Fruit fly (Drosophila melanogaster) whole organism, embryonic: ENCODE measurements around the gene Snm1.
A peak's percentile ranks its signal among the peaks of the same experiment; 100 is the strongest.

Source experiments
- Adf1 ChIP-seq: fragments of 200-800 bp; sonication (Bioruptor generic); IDR thresholded peaks from 2 replicates; pipeline ENCODE4 v1.3.6; 2022; ENCODE audit warnings: missing biosample characterization, missing genetic modification characterization
- Bgb ChIP-seq: fragments of 200-800 bp; sonication (Bioruptor generic); IDR thresholded peaks from 2 replicates; pipeline ENCODE4 v1.3.6; 2022; ENCODE audit warnings: missing biosample characterization, missing genetic modification characterization; ENCODE audit not compliant: partially characterized antibody
- Bteb2 ChIP-seq: fragments of 200-800 bp; sonication (Bioruptor generic); optimal IDR thresholded peaks from 2 replicates; lab custom pipeline; 2016; ENCODE audit warnings: missing biosample characterization, missing genetic modification characterization
- CG10209 ChIP-seq: fragments of 200-800 bp; sonication (Bioruptor generic); optimal IDR thresholded peaks from 3 replicates; lab custom pipeline; 2017; ENCODE audit warnings: missing biosample characterization, mild to moderate bottlenecking, missing genetic modification characterization, missing genetic modification reagents
- CG11085 ChIP-seq: fragments of 200-800 bp; sonication (Bioruptor generic); IDR thresholded peaks from 2 replicates; pipeline ENCODE4 v1.3.6; 2022; ENCODE audit warnings: missing biosample characterization, missing genetic modification characterization
- CG11696 ChIP-seq: fragments of 200-800 bp; sonication (Bioruptor generic); IDR thresholded peaks from 2 replicates; pipeline ENCODE4 v1.3.6; 2022; ENCODE audit warnings: missing biosample characterization, missing genetic modification characterization
- CG12236 ChIP-seq: fragments of 200-800 bp; sonication (Bioruptor generic); optimal IDR thresholded peaks from 2 replicates; lab custom pipeline; 2016; ENCODE audit warnings: missing biosample characterization, missing genetic modification characterization
- CG12391 ChIP-seq: fragments of 200-800 bp; sonication (Bioruptor generic); optimal IDR thresholded peaks from 3 replicates; lab custom pipeline; 2018; ENCODE audit warnings: missing biosample characterization, mild to moderate bottlenecking, missing genetic modification characterization, moderate library complexity
- CG13287 ChIP-seq: fragments of 200-800 bp; sonication (Bioruptor generic); IDR thresholded peaks from 2 replicates; pipeline ENCODE4 v1.3.6; 2022; ENCODE audit warnings: missing biosample characterization, missing genetic modification characterization; ENCODE audit not compliant: partially characterized antibody
- CG13894 ChIP-seq: fragments of 200-800 bp; sonication (Bioruptor generic); optimal IDR thresholded peaks from 3 replicates; lab custom pipeline; 2018; ENCODE audit warnings: missing biosample characterization, mild to moderate bottlenecking, missing genetic modification characterization, moderate library complexity
- CG14667 ChIP-seq: fragments of 200-800 bp; sonication (Bioruptor generic); IDR thresholded peaks from 2 replicates; pipeline ENCODE4 v1.3.6; 2022; ENCODE audit warnings: missing biosample characterization, missing genetic modification characterization
- CG1647 ChIP-seq: fragments of 200-800 bp; sonication (Bioruptor generic); optimal IDR thresholded peaks from 3 replicates; lab custom pipeline; 2016; ENCODE audit warnings: missing biosample characterization, missing genetic modification characterization
- CG17361 ChIP-seq: fragments of 200-800 bp; sonication (Bioruptor generic); IDR thresholded peaks from 3 replicates; pipeline ENCODE4 v1.3.6; 2022; ENCODE audit warnings: missing biosample characterization, missing genetic modification characterization
- CG18011 ChIP-seq: fragments of 200-800 bp; sonication (Bioruptor generic); optimal IDR thresholded peaks from 2 replicates; lab custom pipeline; 2017; ENCODE audit warnings: missing biosample characterization, missing genetic modification characterization, mild to moderate bottlenecking, moderate library complexity, missing genotype
- CG18262 ChIP-seq: fragments of 200-800 bp; optimal IDR thresholded peaks from 3 replicates; lab custom pipeline; 2019; ENCODE audit warnings: missing biosample characterization, mild to moderate bottlenecking, missing genetic modification characterization, moderate library complexity
- CG2116 ChIP-seq: fragments of 200-800 bp; sonication (Bioruptor generic); optimal IDR thresholded peaks from 3 replicates; lab custom pipeline; 2018; ENCODE audit warnings: missing biosample characterization, mild to moderate bottlenecking, missing genetic modification characterization
- CG3726 ChIP-seq: fragments of 200-800 bp; sonication (Bioruptor generic); IDR thresholded peaks from 3 replicates; pipeline ENCODE4, ENCODE4 v1.3.6; 2022; ENCODE audit warnings: missing biosample characterization, missing genetic modification characterization
- CG3995 ChIP-seq: fragments of 200-800 bp; sonication (Bioruptor generic); optimal IDR thresholded peaks from 3 replicates; lab custom pipeline; 2016; ENCODE audit warnings: missing biosample characterization, missing genetic modification characterization
- CG42726 ChIP-seq: fragments of 200-800 bp; sonication (Bioruptor generic); IDR thresholded peaks from 2 replicates; pipeline ENCODE4 v1.3.6; 2022; ENCODE audit warnings: missing biosample characterization, missing genetic modification characterization; ENCODE audit not compliant: partially characterized antibody
- CG4328 ChIP-seq: fragments of 200-800 bp; sonication (Bioruptor generic); optimal IDR thresholded peaks from 3 replicates; lab custom pipeline; 2017; ENCODE audit warnings: missing biosample characterization, missing genetic modification reagents, missing genetic modification characterization
- CG4360 ChIP-seq: fragments of 200-800 bp; sonication (Bioruptor generic); IDR thresholded peaks from 2 replicates; pipeline ENCODE4 v1.3.6; 2022; ENCODE audit warnings: missing biosample characterization, missing genetic modification characterization
- CG43689 ChIP-seq: fragments of 200-800 bp; sonication (Bioruptor generic); IDR thresholded peaks from 2 replicates; pipeline ENCODE4 v1.3.6; 2022; ENCODE audit warnings: missing biosample characterization, missing genetic modification characterization
- CG4424 ChIP-seq: fragments of 200-800 bp; sonication (Bioruptor generic); optimal IDR thresholded peaks from 3 replicates; lab custom pipeline; 2016; ENCODE audit warnings: missing biosample characterization, missing genetic modification characterization
- CG8765 ChIP-seq: fragments of 200-800 bp; sonication (Bioruptor generic); IDR thresholded peaks from 2 replicates; pipeline ENCODE4 v1.3.6; 2022; ENCODE audit warnings: missing biosample characterization, missing genetic modification characterization
- CHES-1-like ChIP-seq: fragments of 200-800 bp; sonication (Bioruptor generic); optimal IDR thresholded peaks from 2 replicates; lab custom pipeline; 2016; ENCODE audit warnings: missing biosample characterization, missing genetic modification characterization
- HLH3B ChIP-seq: fragments of 200-800 bp; sonication (Bioruptor generic); IDR thresholded peaks from 2 replicates; pipeline ENCODE4 v1.3.6; 2022; ENCODE audit warnings: missing biosample characterization, missing genetic modification characterization
- Hey ChIP-seq: fragments of 200-800 bp; sonication (Bioruptor generic); optimal IDR thresholded peaks from 3 replicates; lab custom pipeline; 2018; ENCODE audit warnings: missing biosample characterization, mild to moderate bottlenecking, missing genetic modification characterization
- NK7.1 ChIP-seq: fragments of 200-800 bp; sonication (Bioruptor generic); optimal IDR thresholded peaks from 3 replicates; lab custom pipeline; 2016; ENCODE audit warnings: missing biosample characterization, missing genetic modification characterization
- Ssrp ChIP-seq: fragments of 200-800 bp; sonication (Bioruptor generic); optimal IDR thresholded peaks from 2 replicates; lab custom pipeline; 2018; ENCODE audit warnings: missing biosample characterization, mild to moderate bottlenecking, missing genetic modification characterization, moderate library complexity
- Usf ChIP-seq: fragments of 200-800 bp; sonication (Bioruptor generic); optimal IDR thresholded peaks from 2 replicates; lab custom pipeline; 2017; ENCODE audit warnings: missing genotype, missing biosample characterization, missing genetic modification characterization
- YL-1 ChIP-seq: fragments of 200-800 bp; sonication (Bioruptor generic); optimal IDR thresholded peaks from 3 replicates; lab custom pipeline; 2017; ENCODE audit warnings: missing biosample characterization, mild to moderate bottlenecking, missing genetic modification characterization
- cas ChIP-seq: fragments of 200-800 bp; sonication (Bioruptor generic); IDR thresholded peaks from 2 replicates; pipeline ENCODE4 v1.3.6; 2022; ENCODE audit warnings: missing biosample characterization, missing genetic modification characterization
- caup ChIP-seq: fragments of 200-800 bp; sonication (Bioruptor generic); optimal IDR thresholded peaks from 3 replicates; lab custom pipeline; 2017; ENCODE audit warnings: missing biosample characterization, mild to moderate bottlenecking, missing genetic modification characterization, moderate library complexity; ENCODE audit not compliant: severe bottlenecking
- chinmo ChIP-seq: fragments of 200-800 bp; sonication (Bioruptor generic); IDR thresholded peaks from 4 replicates; pipeline ENCODE4 v1.3.6; 2022; ENCODE audit warnings: missing biosample characterization, missing genetic modification characterization; ENCODE audit not compliant: partially characterized antibody
- chm ChIP-seq: fragments of 200-800 bp; sonication (Bioruptor generic); IDR thresholded peaks from 2 replicates; pipeline ENCODE4 v1.3.6; 2022; ENCODE audit warnings: missing biosample characterization, missing genetic modification characterization
- crol ChIP-seq: fragments of 200-800 bp; sonication (Bioruptor generic); IDR thresholded peaks from 2 replicates; pipeline ENCODE4 v1.3.6; 2022; ENCODE audit warnings: missing biosample characterization, missing genetic modification characterization
- dysf ChIP-seq: fragments of 200-800 bp; sonication (Bioruptor generic); IDR thresholded peaks from 3 replicates; pipeline ENCODE4 v1.3.6; 2022; ENCODE audit warnings: missing biosample characterization, missing genetic modification characterization
- gem ChIP-seq: fragments of 200-800 bp; sonication (Bioruptor generic); optimal IDR thresholded peaks from 2 replicates; lab custom pipeline; 2019; ENCODE audit warnings: missing biosample characterization, mild to moderate bottlenecking, missing genetic modification characterization, moderate library complexity
- hbn ChIP-seq: fragments of 200-800 bp; sonication (Bioruptor generic); IDR thresholded peaks from 2 replicates; pipeline ENCODE4 v1.3.6; 2022; ENCODE audit warnings: missing biosample characterization, missing genetic modification characterization; ENCODE audit not compliant: partially characterized antibody
- jing ChIP-seq: fragments of 200-800 bp; sonication (Bioruptor generic); optimal IDR thresholded peaks from 2 replicates; lab custom pipeline; 2018; ENCODE audit warnings: missing biosample characterization, mild to moderate bottlenecking, missing genetic modification characterization
- jumu ChIP-seq: fragments of 200-800 bp; sonication (Bioruptor generic); optimal IDR thresholded peaks from 3 replicates; lab custom pipeline; 2016; ENCODE audit warnings: missing biosample characterization, missing genetic modification characterization
- phol ChIP-seq: fragments of 200-800 bp; sonication (Bioruptor generic); optimal IDR thresholded peaks from 3 replicates; lab custom pipeline; 2018; ENCODE audit warnings: missing biosample characterization, mild to moderate bottlenecking, missing genetic modification characterization, moderate library complexity
- pros ChIP-seq: fragments of 200-800 bp; sonication (Bioruptor generic); optimal IDR thresholded peaks from 3 replicates; lab custom pipeline; 2019; ENCODE audit warnings: missing biosample characterization, mild to moderate bottlenecking, missing genetic modification characterization, moderate library complexity
- sc ChIP-seq, 3 experiments: fragments of >200 bp in 2 of 3; fragments of 200-800 bp in 1 of 3; sonication (Bioruptor generic) in 1 of 3; optimal IDR thresholded peaks; 2 replicates in 2 of 3; 3 replicates in 1 of 3; lab custom pipeline; 2017; ENCODE audit warnings: mild to moderate bottlenecking in 1 of 3, missing biosample characterization in 1 of 3, missing genetic modification characterization in 1 of 3, missing genetic modification reagents in 1 of 3
- schlank ChIP-seq: fragments of 200-800 bp; sonication (Bioruptor generic); optimal IDR thresholded peaks from 2 replicates; lab custom pipeline; 2018; ENCODE audit warnings: missing biosample characterization, mild to moderate bottlenecking, missing genetic modification characterization
- slou ChIP-seq: fragments of 200-800 bp; sonication (Bioruptor generic); optimal IDR thresholded peaks from 3 replicates; lab custom pipeline; 2016; ENCODE audit warnings: missing biosample characterization, missing genetic modification characterization
- tin ChIP-seq: fragments of 200-800 bp; sonication (Bioruptor generic); optimal IDR thresholded peaks from 3 replicates; lab custom pipeline; 2016; ENCODE audit warnings: missing biosample characterization, missing genetic modification characterization
- trh ChIP-seq: fragments of 200-800 bp; sonication (Bioruptor generic); optimal IDR thresholded peaks from 2 replicates; lab custom pipeline; 2016; ENCODE audit warnings: missing biosample characterization, missing genetic modification characterization
- tup ChIP-seq: fragments of 200-800 bp; sonication (Bioruptor generic); optimal IDR thresholded peaks from 2 replicates; lab custom pipeline; 2016; ENCODE audit warnings: missing biosample characterization, mild to moderate bottlenecking, missing genetic modification characterization, moderate library complexity
- zen2 ChIP-seq: fragments of 200-800 bp; sonication (Bioruptor generic); IDR thresholded peaks from 3 replicates; pipeline ENCODE4 v1.3.6; 2022; ENCODE audit warnings: missing biosample characterization, missing genetic modification characterization; ENCODE audit not compliant: partially characterized antibody

The Snm1 gene

DNA sequence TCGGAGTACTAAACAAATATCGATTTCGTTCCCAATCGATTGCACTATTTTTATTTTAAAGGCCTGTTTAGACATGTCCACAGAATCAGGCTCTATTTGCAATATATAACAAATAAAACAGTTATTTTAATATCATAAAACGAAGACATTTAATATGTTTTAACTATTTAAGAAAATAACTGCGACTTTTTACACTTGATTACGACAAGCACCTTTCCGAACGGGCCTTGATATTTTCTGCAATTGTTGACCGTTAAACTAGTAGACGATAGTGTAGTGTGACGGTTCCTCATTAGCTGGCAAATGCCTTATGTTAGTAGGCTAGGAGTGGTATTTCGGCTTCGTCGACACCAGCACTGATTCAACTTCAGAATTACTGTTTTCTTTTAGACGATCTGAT is 13.7 kb downstream of the Snm1 start, which contains the start of the genes CG2931 and Rheb (continued):
- TF ChIP-seq CG4328 (GFP tag; lab: Kevin White, UChicago) (no peak), dysf (GFP tag; lab: Robert Waterston, UW) (peak; percentile 72), CG13894 (tag; lab: Kevin White, UChicago) (peak; percentile 63), tup (GFP tag; lab: Kevin White, UChicago) (peak; percentile 48), HLH3B (GFP tag; lab: Robert Waterston, UW) (0 out of 2 replicates have a peak, but pooled peaks have one; percentile 35), CG12236 (GFP tag; lab: Kevin White, UChicago) (no peak), CG8765 (GFP tag; lab: Robert Waterston, UW) (no peak), jing (GFP tag; lab: Kevin White, UChicago) (no peak), CG12391 (tag; lab: Kevin White, UChicago) (peak; percentile 81), Hey (tag; lab: Kevin White, UChicago) (no peak), CHES-1-like (GFP tag; lab: Kevin White, UChicago) (no peak), CG3726 (GFP tag; lab: Robert Waterston, UW) (no peak), CG11085 (GFP tag; lab: Robert Waterston, UW) (peak; percentile 63; the same call in 1 of the 2 replicates), YL-1 (peak; percentile 87), crol (GFP tag; lab: Robert Waterston, UW) (no peak), trh (peak; percentile 1), jumu (peak; percentile 30), chm (0 out of 2 replicates have a peak, but pooled peaks have one; percentile 12), zen2 (GFP tag; lab: Robert Waterston, UW) (no peak; the same call in 2 of the 3 replicates), caup (GFP tag; lab: Kevin White, UChicago) (no peak), hbn (GFP tag; lab: Robert Waterston, UW) (peak; percentile 73), NK7.1 (GFP tag; lab: Kevin White, UChicago) (no peak), Ssrp (tag; lab: Kevin White, UChicago) (peak; percentile 37), tin (GFP tag; lab: Kevin White, UChicago) (peak; percentile 67), CG14667 (GFP tag; lab: Robert Waterston, UW) (peak; percentile 56), Bteb2 (GFP tag; lab: Kevin White, UChicago) (peak; percentile 51), CG42726 (GFP tag; lab: Robert Waterston, UW) (peak; percentile 61; the same call in 1 of the 2 replicates), gem (peak; percentile 84), CG4424 (peak; percentile 77), schlank (tag; lab: Kevin White, UChicago) (no peak), cas (GFP tag; lab: Robert Waterston, UW) (peak; percentile 48; the same call in 1 of the 2 replicates), CG18262 (tag; lab: Kevin White, UChicago) (peak; percentile 57), chinmo (GFP tag; lab: Robert Waterston, UW) (no peak), CG13287 (GFP tag; lab: Robert Waterston, UW) (peak; percentile 85), pros (no peak), Bgb (GFP tag; lab: Robert Waterston, UW) (peak; percentile 74), CG17361 (GFP tag; lab: Robert Waterston, UW) (peak; percentile 65; the same call in 1 of the 3 replicates), CG11696 (GFP tag; lab: Robert Waterston, UW) (no peak), CG1647 (GFP tag; lab: Kevin White, UChicago) (peak; percentile 63), CG2116 (GFP tag; lab: Kevin White, UChicago) (peak; percentile 83), CG10209 (peak; percentile 51), phol (tag; lab: Kevin White, UChicago) (peak; percentile 82), CG43689 (GFP tag; lab: Robert Waterston, UW) (no peak), slou (GFP tag; lab: Kevin White, UChicago) (peak; percentile 62), CG3995 (peak; percentile 53), CG4360 (GFP tag; lab: Robert Waterston, UW) (no peak), Adf1 (GFP tag; lab: Robert Waterston, UW) (peak; percentile 54), sc (optimal IDR thresholded peaks at IDR 0.05; lab: Kevin White, UChicago) (no peak), sc (GFP tag; optimal IDR thresholded peaks at IDR 0.05; lab: Kevin White, UChicago) (no peak), Usf (no peak), CG18011 (GFP tag; lab: Kevin White, UChicago) (peak; percentile 50)
